Fruit fly (Drosophila melanogaster) whole organism, embryonic: ENCODE data around the gene Vsp37A.

Experiments
- BEAF-32 ChIP-seq: fragments of 200-800 bp; sonication (Bioruptor generic); optimal IDR thresholded peaks from 3 replicates; lab custom pipeline; 2017; ENCODE audit warnings: missing biosample characterization, missing genetic modification characterization, mild to moderate bottlenecking, moderate library complexity, missing genetic modification reagents
- CG10979 ChIP-seq: fragments of 200-800 bp; sonication (Bioruptor generic); optimal IDR thresholded peaks from 2 replicates; lab custom pipeline; 2018; ENCODE audit warnings: missing biosample characterization, mild to moderate bottlenecking, missing genetic modification characterization, moderate library complexity
- CG12219 ChIP-seq: fragments of 200-800 bp; sonication (Bioruptor generic); optimal IDR thresholded peaks from 3 replicates; lab custom pipeline; 2018; ENCODE audit warnings: missing biosample characterization, mild to moderate bottlenecking, missing genetic modification characterization
- CG15514 ChIP-seq: fragments of 200-800 bp; sonication (Bioruptor generic); optimal IDR thresholded peaks from 3 replicates; lab custom pipeline; 2017; ENCODE audit warnings: missing biosample characterization, missing genetic modification characterization, mild to moderate bottlenecking, moderate library complexity, missing genetic modification reagents
- CG16815 ChIP-seq: fragments of 200-800 bp; sonication (Bioruptor generic); optimal IDR thresholded peaks from 3 replicates; lab custom pipeline; 2017; ENCODE audit warnings: missing biosample characterization, mild to moderate bottlenecking, missing genetic modification characterization
- CG17186 ChIP-seq: fragments of 200-800 bp; sonication (Bioruptor generic); optimal IDR thresholded peaks from 3 replicates; lab custom pipeline; 2017; ENCODE audit warnings: missing biosample characterization, missing genetic modification reagents, missing genetic modification characterization
- CG18599 ChIP-seq: fragments of 200-800 bp; sonication (Bioruptor generic); optimal IDR thresholded peaks from 3 replicates; lab custom pipeline; 2017; ENCODE audit warnings: missing biosample characterization, missing genetic modification characterization, mild to moderate bottlenecking, moderate library complexity, missing genetic modification reagents
- CG31224 ChIP-seq: fragments of 200-800 bp; sonication (Bioruptor generic); IDR thresholded peaks from 2 replicates; pipeline ENCODE4 v1.3.6; 2022; ENCODE audit warnings: missing biosample characterization, missing genetic modification characterization
- CG3281 ChIP-seq: fragments of 200-800 bp; sonication (Bioruptor generic); optimal IDR thresholded peaks from 3 replicates; lab custom pipeline; 2017; ENCODE audit warnings: missing biosample characterization, mild to moderate bottlenecking, missing genetic modification characterization
- CG3726 ChIP-seq: fragments of 200-800 bp; sonication (Bioruptor generic); IDR thresholded peaks from 3 replicates; pipeline ENCODE4, ENCODE4 v1.3.6; 2022; ENCODE audit warnings: missing biosample characterization, missing genetic modification characterization
- CG3838 ChIP-seq: fragments of 200-800 bp; sonication (Bioruptor generic); optimal IDR thresholded peaks from 3 replicates; lab custom pipeline; 2016; ENCODE audit warnings: missing biosample characterization, missing genetic modification characterization
- CG4282 ChIP-seq: fragments of 200-800 bp; sonication (Bioruptor generic); optimal IDR thresholded peaks from 2 replicates; lab custom pipeline; 2016; ENCODE audit warnings: missing biosample characterization, missing genetic modification characterization
- CG6683 ChIP-seq: fragments of 200-800 bp; sonication (Bioruptor generic); optimal IDR thresholded peaks from 2 replicates; lab custom pipeline; 2017; ENCODE audit warnings: missing biosample characterization, mild to moderate bottlenecking, missing genetic modification characterization, missing genetic modification reagents
- CG6765 ChIP-seq: fragments of 200-800 bp; sonication (Bioruptor generic); optimal IDR thresholded peaks from 3 replicates; lab custom pipeline; 2017; ENCODE audit warnings: missing biosample characterization, mild to moderate bottlenecking, missing genetic modification characterization
- CG7271 ChIP-seq: fragments of 200-800 bp; sonication (Bioruptor generic); optimal IDR thresholded peaks from 2 replicates; lab custom pipeline; 2018; ENCODE audit warnings: missing biosample characterization, mild to moderate bottlenecking, missing genetic modification characterization, moderate library complexity
- CG7928 ChIP-seq: fragments of 200-800 bp; sonication (Bioruptor generic); optimal IDR thresholded peaks from 2 replicates; lab custom pipeline; 2017; ENCODE audit warnings: missing biosample characterization, mild to moderate bottlenecking, missing genetic modification characterization
- CG8290 ChIP-seq, 3 experiments: fragments of 200-800 bp; sonication (Bioruptor generic); optimal IDR thresholded peaks; 2 replicates each; lab custom pipeline; 2016 to 2019; ENCODE audit warnings: missing biosample characterization in 3 of 3, missing genetic modification characterization in 3 of 3, mild to moderate bottlenecking in 2 of 3, moderate library complexity in 1 of 3
- Camta ChIP-seq: fragments of 200-800 bp; sonication (Bioruptor generic); optimal IDR thresholded peaks from 2 replicates; lab custom pipeline; 2016; ENCODE audit warnings: missing biosample characterization, missing genetic modification characterization
- CkIIα-i1 ChIP-seq: fragments of 200-800 bp; sonication (Bioruptor generic); IDR thresholded peaks from 2 replicates; pipeline ENCODE4 v1.3.6; 2022; ENCODE audit warnings: missing biosample characterization, missing genetic modification characterization
- Dad ChIP-seq: fragments of 200-800 bp; sonication (Bioruptor generic); optimal IDR thresholded peaks from 3 replicates; lab custom pipeline; 2016; ENCODE audit warnings: missing biosample characterization, missing genetic modification characterization
- Dek ChIP-seq: fragments of 200-800 bp; sonication (Bioruptor generic); optimal IDR thresholded peaks from 3 replicates; lab custom pipeline; 2019; ENCODE audit warnings: missing biosample characterization, mild to moderate bottlenecking, missing genetic modification characterization, moderate library complexity
- Doc2 ChIP-seq: fragments of 200-800 bp; sonication (Bioruptor generic); IDR thresholded peaks from 2 replicates; pipeline ENCODE4 v1.3.6; 2022; ENCODE audit warnings: missing biosample characterization, missing genetic modification characterization
- Drgx ChIP-seq: fragments of 200-800 bp; sonication (Bioruptor generic); IDR thresholded peaks from 2 replicates; pipeline ENCODE4 v1.3.6; 2022; ENCODE audit warnings: missing biosample characterization, missing genetic modification characterization
- Fer3 ChIP-seq: fragments of 200-800 bp; sonication (Bioruptor generic); optimal IDR thresholded peaks from 2 replicates; lab custom pipeline; 2018; ENCODE audit warnings: missing biosample characterization, mild to moderate bottlenecking, missing genetic modification characterization, moderate library complexity
- Jarid2 ChIP-seq: fragments of 200-800 bp; sonication (Bioruptor generic); optimal IDR thresholded peaks from 3 replicates; lab custom pipeline; 2017; ENCODE audit warnings: mild to moderate bottlenecking, missing biosample characterization, missing genetic modification reagents, missing genetic modification characterization
- Med ChIP-seq: fragments of 200-800 bp; sonication (Bioruptor generic); peaks from one replicate; lab custom pipeline; 2016; ENCODE audit warnings: missing biosample characterization, missing genetic modification characterization, mild to moderate bottlenecking, inconsistent platforms, moderate library complexity
- NC2β ChIP-seq: fragments of 200-800 bp; sonication (Bioruptor generic); optimal IDR thresholded peaks from 2 replicates; lab custom pipeline; 2016; ENCODE audit warnings: missing biosample characterization, missing genetic modification characterization
- Neu2 ChIP-seq: fragments of 200-800 bp; sonication (Bioruptor generic); optimal IDR thresholded peaks from 3 replicates; lab custom pipeline; 2016; ENCODE audit warnings: missing biosample characterization, missing genetic modification characterization, borderline replicate concordance
- Nf-YB ChIP-seq: fragments of 200-800 bp; sonication (Bioruptor generic); optimal IDR thresholded peaks from 3 replicates; lab custom pipeline; 2019; ENCODE audit warnings: missing biosample characterization, mild to moderate bottlenecking, missing genetic modification characterization, moderate library complexity
- Oli ChIP-seq: fragments of 200-800 bp; sonication (Bioruptor generic); optimal IDR thresholded peaks from 2 replicates; lab custom pipeline; 2018; ENCODE audit warnings: missing biosample characterization, mild to moderate bottlenecking, missing genetic modification characterization, moderate library complexity
- Ravus ChIP-seq: fragments of 200-800 bp; sonication (Bioruptor generic); IDR thresholded peaks from 2 replicates; pipeline ENCODE4 v1.3.6; 2022; ENCODE audit warnings: missing biosample characterization, missing genetic modification characterization
- Ssrp ChIP-seq: fragments of 200-800 bp; sonication (Bioruptor generic); optimal IDR thresholded peaks from 2 replicates; lab custom pipeline; 2018; ENCODE audit warnings: missing biosample characterization, mild to moderate bottlenecking, missing genetic modification characterization, moderate library complexity
- Vsx1 ChIP-seq: fragments of 200-800 bp; sonication (Bioruptor generic); optimal IDR thresholded peaks from 2 replicates; lab custom pipeline; 2017; ENCODE audit warnings: missing biosample characterization, mild to moderate bottlenecking, missing genetic modification characterization, missing genetic modification reagents
- cas ChIP-seq: fragments of 200-800 bp; sonication (Bioruptor generic); IDR thresholded peaks from 2 replicates; pipeline ENCODE4 v1.3.6; 2022; ENCODE audit warnings: missing biosample characterization, missing genetic modification characterization
- chm ChIP-seq: fragments of 200-800 bp; sonication (Bioruptor generic); IDR thresholded peaks from 2 replicates; pipeline ENCODE4 v1.3.6; 2022; ENCODE audit warnings: missing biosample characterization, missing genetic modification characterization
- corto ChIP-seq: fragments of 200-800 bp; sonication (Bioruptor generic); optimal IDR thresholded peaks from 2 replicates; lab custom pipeline; 2016; ENCODE audit warnings: missing biosample characterization, mild to moderate bottlenecking, missing genetic modification characterization, moderate library complexity
- dysf ChIP-seq: fragments of 200-800 bp; sonication (Bioruptor generic); IDR thresholded peaks from 3 replicates; pipeline ENCODE4 v1.3.6; 2022; ENCODE audit warnings: missing biosample characterization, missing genetic modification characterization
- esg ChIP-seq: fragments of 200-800 bp; sonication (Bioruptor generic); conservative IDR thresholded peaks from 2 replicates; pipeline ENCODE4 v1.3.6; 2022; ENCODE audit warnings: missing biosample characterization, missing genetic modification characterization
- fu2 ChIP-seq: fragments of 200-800 bp; sonication (Bioruptor generic); optimal IDR thresholded peaks from 2 replicates; lab custom pipeline; 2016; ENCODE audit warnings: missing biosample characterization, missing genetic modification characterization
- klu ChIP-seq: fragments of 200-800 bp; sonication (Bioruptor generic); IDR thresholded peaks from 2 replicates; pipeline ENCODE4 v1.3.6; 2022; ENCODE audit warnings: missing biosample characterization, missing genetic modification characterization
- knrl ChIP-seq: fragments of 200-800 bp; sonication (Bioruptor generic); IDR thresholded peaks from 3 replicates; pipeline ENCODE4 v1.3.6; 2022; ENCODE audit warnings: missing biosample characterization, missing genetic modification characterization; ENCODE audit not compliant: partially characterized antibody
- nerfin-2 ChIP-seq: fragments of 200-800 bp; sonication (Bioruptor generic); IDR thresholded peaks from 2 replicates; pipeline ENCODE4 v1.3.6; 2022; ENCODE audit warnings: missing biosample characterization, missing genetic modification characterization; ENCODE audit not compliant: partially characterized antibody
- org-1 ChIP-seq: fragments of 200-800 bp; sonication (Bioruptor generic); optimal IDR thresholded peaks from 2 replicates; lab custom pipeline; 2017; ENCODE audit warnings: missing biosample characterization, missing genetic modification characterization
- pnt ChIP-seq: fragments of 200-800 bp; sonication (Bioruptor generic); optimal IDR thresholded peaks from 3 replicates; lab custom pipeline; 2016; ENCODE audit warnings: missing biosample characterization, missing genetic modification characterization
- schlank ChIP-seq: fragments of 200-800 bp; sonication (Bioruptor generic); optimal IDR thresholded peaks from 2 replicates; lab custom pipeline; 2018; ENCODE audit warnings: missing biosample characterization, mild to moderate bottlenecking, missing genetic modification characterization
- slou ChIP-seq: fragments of 200-800 bp; sonication (Bioruptor generic); optimal IDR thresholded peaks from 3 replicates; lab custom pipeline; 2016; ENCODE audit warnings: missing biosample characterization, missing genetic modification characterization
- tio ChIP-seq: fragments of 200-800 bp; sonication (Bioruptor generic); optimal IDR thresholded peaks from 2 replicates; lab custom pipeline; 2017; ENCODE audit warnings: missing biosample characterization, missing genetic modification characterization, inconsistent platforms
- ttk ChIP-seq: fragments of 200-800 bp; sonication (Bioruptor generic); IDR thresholded peaks from 2 replicates; pipeline ENCODE4 v2.1.2; 2022; ENCODE audit warnings: missing biosample characterization, missing genetic modification characterization

The Vsp37A gene

dm6 chrX:629239-629821 is 8.0 kb downstream of the Vsp37A start, which contains the start of the genes RpL36 and Mybbp1A (continued):
- TF ChIP-seq chm (GFP tag; lab: Robert Waterston, UW) (peak; percentile 61; the same call in 1 of the 2 replicates), Med (GFP tag; lab: Kevin White, UChicago) (peak; percentile 98), Dad (GFP tag; lab: Kevin White, UChicago) (peak; percentile 56), org-1 (GFP tag; lab: Kevin White, UChicago) (peak; percentile 72), fu2 (GFP tag; lab: Kevin White, UChicago) (peak; percentile 54), Neu2 (GFP tag; lab: Kevin White, UChicago) (peak; percentile 93), Oli (peak; percentile 54), CG8290 (GFP tag; optimal IDR thresholded peaks at IDR 0.05; lab: Kevin White, UChicago) (peak; percentile 35), CG8290 (tag; optimal IDR thresholded peaks at IDR 0.05; lab: Kevin White, UChicago) (peak; percentile 48 to 90), corto (GFP tag; lab: Kevin White, UChicago) (no peak), schlank (tag; lab: Kevin White, UChicago) (peak; percentile 79), esg (no peak), Drgx (peak; percentile 33; the same call in 1 of the 2 replicates), knrl (peak; percentile 89), cas (GFP tag; lab: Robert Waterston, UW) (no peak), CG3726 (GFP tag; lab: Robert Waterston, UW) (0 out of 3 replicates have a peak, but pooled peaks have one; percentile 37), pnt (GFP tag; lab: Kevin White, UChicago) (peak; percentile 25), CG12219 (GFP tag; lab: Kevin White, UChicago) (peak; percentile 42), CG3838 (GFP tag; lab: Kevin White, UChicago) (peak; percentile 50), dysf (GFP tag; lab: Robert Waterston, UW) (peak; percentile 55; the same call in 2 of the 3 replicates), CG16815 (peak; percentile 19), nerfin-2 (GFP tag; lab: Robert Waterston, UW) (peak; percentile 83), tio (GFP tag; lab: Kevin White, UChicago) (no peak), slou (GFP tag; lab: Kevin White, UChicago) (peak; percentile 66), Ravus (GFP tag; lab: Robert Waterston, UW) (no peak), CG6683 (GFP tag; lab: Kevin White, UChicago) (peak; percentile 56), CG3281 (GFP tag; lab: Kevin White, UChicago) (peak; percentile 80), CG15514 (GFP tag; lab: Kevin White, UChicago) (peak; percentile 93), CG6765 (GFP tag; lab: Kevin White, UChicago) (peak; percentile 79), BEAF-32 (peak; percentile 96), ttk (GFP tag; lab: Robert Waterston, UW) (peak; percentile 62), klu (GFP tag; lab: Robert Waterston, UW) (peak; percentile 30; the same call in 1 of the 2 replicates), Jarid2 (GFP tag; lab: Kevin White, UChicago) (no peak), CkIIα-i1 (no peak), CG7271 (tag; lab: Kevin White, UChicago) (peak; percentile 68), CG10979 (tag; lab: Kevin White, UChicago) (peak; percentile 51), CG31224 (GFP tag; lab: Robert Waterston, UW) (peak; percentile 39; the same call in 1 of the 2 replicates), CG7928 (GFP tag; lab: Kevin White, UChicago) (peak; percentile 59), Fer3 (tag; lab: Kevin White, UChicago) (peak; percentile 66), Dek (tag; lab: Kevin White, UChicago) (peak; percentile 41), Doc2 (GFP tag; lab: Robert Waterston, UW) (no peak), Ssrp (tag; lab: Kevin White, UChicago) (peak; percentile 5), CG18599 (GFP tag; lab: Kevin White, UChicago) (peak; percentile 80), CG4282 (peak; percentile 12), NC2β (GFP tag; lab: Kevin White, UChicago) (peak; percentile 95), Nf-YB (GFP tag; lab: Kevin White, UChicago) (peak; percentile 52), Camta (GFP tag; lab: Kevin White, UChicago) (peak; percentile 68), Vsx1 (no peak), CG17186 (GFP tag; lab: Kevin White, UChicago) (peak; percentile 95)
